Worm (Caenorhabditis elegans): Measurements from ENCODE around the gene nlp-34.

nlp-34 gene

ce11 chrV:3979053-3979452 lies at the start of gene nlp-34:
Gene nlp-34 (minus strand): TSS chrV:3979134.
- TF ChIP-seq elt-4 (tag; optimal IDR thresholded peaks at IDR 0.05) (no peak), syd-9 (tag; optimal IDR thresholded peaks at IDR 0.05) (no peak), pha-4 (tag; optimal IDR thresholded peaks at IDR 0.05) (no peak), pha-2 (tag; optimal IDR thresholded peaks at IDR 0.05) (no peak), ahr-1 (tag; optimal IDR thresholded peaks at IDR 0.05) (no peak), mec-3 (tag; optimal IDR thresholded peaks at IDR 0.05; ENCODE audit: borderline replicate concordance) (no peak), nhr-11 (tag; optimal IDR thresholded peaks at IDR 0.05) (no peak), pat-9 (tag; optimal IDR thresholded peaks at IDR 0.05) (no peak), ceh-19 (GFP tag; optimal IDR thresholded peaks at IDR 0.05) (no peak), Y22D7AL.16 (tag; optimal IDR thresholded peaks at IDR 0.05) (no peak), nfya-1 (tag; optimal IDR thresholded peaks at IDR 0.05) (no peak), dmd-4 (tag; optimal IDR thresholded peaks at IDR 0.05; ENCODE audit: borderline replicate concordance) (no peak), unc-42 (tag; optimal IDR thresholded peaks at IDR 0.05) (no peak)

ce11 chrV:4024777-4025176 lies 45.8 kb upstream of the nlp-34 start, which contains the start of gene K09D9.1:
Gene K09D9.1 (plus strand): TSS chrV:4025047.
- TF ChIP-seq pha-4 (tag; optimal IDR thresholded peaks at IDR 0.05) (no peak), K09A11.1 (tag; optimal IDR thresholded peaks at IDR 0.05; ENCODE audit: insufficient read depth) (no peak), ceh-2 (tag; optimal IDR thresholded peaks at IDR 0.05) (no peak), rnt-1 (tag; optimal IDR thresholded peaks at IDR 0.05) (no peak), gmeb-2 (tag; optimal IDR thresholded peaks at IDR 0.05) (no peak), ahr-1 (tag; optimal IDR thresholded peaks at IDR 0.05) (no peak), sox-4 (tag; optimal IDR thresholded peaks at IDR 0.05) (no peak)

- no peak for TF ChIP-seq C08G9.2 (tag; optimal IDR thresholded peaks at IDR 0.05)
- TF ChIP-seq hlh-13 (GFP tag; optimal IDR thresholded peaks at IDR 0.05) = no peak
- no peak for TF ChIP-seq pha-2 (tag; optimal IDR thresholded peaks at IDR 0.05)
- no peak for TF ChIP-seq pha-4 (tag; optimal IDR thresholded peaks at IDR 0.05)
- no peak for TF ChIP-seq ahr-1 (tag; optimal IDR thresholded peaks at IDR 0.05)
- TF ChIP-seq ceh-48 (tag; optimal IDR thresholded peaks at IDR 0.05) = no peak
- no peak for TF ChIP-seq ceh-19 (GFP tag; optimal IDR thresholded peaks at IDR 0.05)
- no peak for TF ChIP-seq fkh-10 (GFP tag; optimal IDR thresholded peaks at IDR 0.05)
- TF ChIP-seq mec-3 (tag; optimal IDR thresholded peaks at IDR 0.05; ENCODE audit: borderline replicate concordance) = no peak
- TF ChIP-seq ttx-3 (tag; optimal IDR thresholded peaks at IDR 0.05) = no peak
- TF ChIP-seq fax-1 (tag; optimal IDR thresholded peaks at IDR 0.05) = no peak
- TF ChIP-seq ets-4 (tag; optimal IDR thresholded peaks at IDR 0.05) = no peak
Measured at ce11 chrV:4022309-4022708, 43.4 kb upstream of the nlp-34 start, which contains the start of gene cyp-35A3. Gene cyp-35A3 (plus strand): TSS chrV:4022609.

ce11 chrV:4021776-4022175 lies 42.8 kb upstream of the nlp-34 start, which contains the start of gene K09D9.14:
Gene K09D9.14 (minus strand): TSS chrV:4021876.
- no peak for TF ChIP-seq ceh-24 (tag; optimal IDR thresholded peaks at IDR 0.05)
- TF ChIP-seq hlh-6 (tag; optimal IDR thresholded peaks at IDR 0.05) = no peak
- no peak for TF ChIP-seq unc-3 (GFP tag; conservative IDR thresholded peaks at IDR 0.05)
- TF ChIP-seq unc-3 (tag; optimal IDR thresholded peaks at IDR 0.05) = no peak
- TF ChIP-seq unc-55 (GFP tag; optimal IDR thresholded peaks at IDR 0.05) = no peak
- no peak for TF ChIP-seq pqm-1 (tag; optimal IDR thresholded peaks at IDR 0.05)
- no peak for TF ChIP-seq C38D4.7 (GFP tag; optimal IDR thresholded peaks at IDR 0.05)
- no peak for TF ChIP-seq syd-9 (tag; optimal IDR thresholded peaks at IDR 0.05)
- no peak for TF ChIP-seq C08G9.2 (tag; optimal IDR thresholded peaks at IDR 0.05)
- no peak for TF ChIP-seq hlh-30 (tag; optimal IDR thresholded peaks at IDR 0.05; ENCODE audit: insufficient read depth)
- TF ChIP-seq ceh-30 (tag; optimal IDR thresholded peaks at IDR 0.05) = no peak
- TF ChIP-seq pag-3 (tag; optimal IDR thresholded peaks at IDR 0.05; ENCODE audit: borderline replicate concordance) = no peak
- TF ChIP-seq nfya-1 (tag; optimal IDR thresholded peaks at IDR 0.05) = no peak
- TF ChIP-seq tbx-2 (tag; optimal IDR thresholded peaks at IDR 0.05) = no peak
- TF ChIP-seq dmd-4 (tag; optimal IDR thresholded peaks at IDR 0.05; ENCODE audit: borderline replicate concordance) = no peak
- TF ChIP-seq ceh-48 (tag; optimal IDR thresholded peaks at IDR 0.05) = no peak
- no peak for TF ChIP-seq ttx-3 (tag; optimal IDR thresholded peaks at IDR 0.05)
- TF ChIP-seq fax-1 (tag; optimal IDR thresholded peaks at IDR 0.05) = no peak
